Fruit fly (Drosophila melanogaster): ENCODE results near the gene tkv.
A peak's percentile ranks its signal among the peaks of the same experiment; 100 is the strongest.

tkv gene

dm6 chr2L:5245363-5245892 is 25.8 kb downstream of the tkv start (continued):
- TF ChIP-seq CG2120 (GFP tag; optimal IDR thresholded peaks at IDR 0.05) (no peak), lilli (GFP tag; optimal IDR thresholded peaks at IDR 0.05) (no peak), CG13123 (GFP tag; optimal IDR thresholded peaks at IDR 0.05) (no peak), ranshi (GFP tag; IDR thresholded peaks at IDR 0.05) (0 out of 2 replicates have a peak, but pooled peaks have one; percentile 34), tgo (GFP tag; IDR thresholded peaks at IDR 0.05) (no peak), dan (GFP tag; IDR thresholded peaks at IDR 0.05) (no peak), cg (GFP tag; optimal IDR thresholded peaks at IDR 0.05) (no peak), NC2β (GFP tag; optimal IDR thresholded peaks at IDR 0.05) (no peak), CTCF (GFP tag; optimal IDR thresholded peaks at IDR 0.05) (no peak), CG7987 (GFP tag; optimal IDR thresholded peaks at IDR 0.05) (no peak), CG4730 (GFP tag; IDR thresholded peaks at IDR 0.05) (no peak), Sox100B (GFP tag; optimal IDR thresholded peaks at IDR 0.05) (no peak), da (GFP tag; optimal IDR thresholded peaks at IDR 0.05) (peak; percentile 17), wor (GFP tag; IDR thresholded peaks at IDR 0.05) (no peak), fd64A (GFP tag; optimal IDR thresholded peaks at IDR 0.05) (no peak), CG8924 (tag; optimal IDR thresholded peaks at IDR 0.05) (peak; percentile 48), CG10267 (tag; optimal IDR thresholded peaks at IDR 0.05) (peak; percentile 44), chm (GFP tag; IDR thresholded peaks at IDR 0.05) (peak; percentile 61; the same call in 1 of the 2 replicates), CG2116 (GFP tag; optimal IDR thresholded peaks at IDR 0.05) (no peak), sob (GFP tag; IDR thresholded peaks at IDR 0.05) (no peak), kah (GFP tag; optimal IDR thresholded peaks at IDR 0.05) (peak; percentile 42), lbe (GFP tag; optimal IDR thresholded peaks at IDR 0.05) (no peak), ato (GFP tag; IDR thresholded peaks at IDR 0.05; ENCODE audit: partially characterized antibody) (no peak), tin (GFP tag; optimal IDR thresholded peaks at IDR 0.05) (peak; percentile 46), CG13775 (GFP tag; optimal IDR thresholded peaks at IDR 0.05) (no peak), CG2199 (GFP tag; IDR thresholded peaks at IDR 0.05) (peak; percentile 80; the same call in 2 of the 3 replicates), CG30431 (GFP tag; optimal IDR thresholded peaks at IDR 0.05) (peak; percentile 7), CG9727 (GFP tag; optimal IDR thresholded peaks at IDR 0.05) (peak; percentile 38), gsb-n (tag; optimal IDR thresholded peaks at IDR 0.05) (peak; percentile 87), Adf1 (GFP tag; IDR thresholded peaks at IDR 0.05) (no peak), Dad (GFP tag; optimal IDR thresholded peaks at IDR 0.05) (no peak), Dbx (GFP tag; IDR thresholded peaks at IDR 0.05) (no peak), Dll (GFP tag; IDR thresholded peaks at IDR 0.05; ENCODE audit: partially characterized antibody) (no peak), Dip2 (GFP tag; IDR thresholded peaks at IDR 0.05) (no peak), bsh (GFP tag; optimal IDR thresholded peaks at IDR 0.05) (peak in 1 of 2 experiments; percentile 69), CG6791 (GFP tag; IDR thresholded peaks at IDR 0.05; ENCODE audit: partially characterized antibody) (no peak), slbo (GFP tag; IDR thresholded peaks at IDR 0.05) (no peak), CG7271 (tag; optimal IDR thresholded peaks at IDR 0.05) (no peak), stwl (tag; optimal IDR thresholded peaks at IDR 0.05) (no peak), Ada2b (GFP tag; IDR thresholded peaks at IDR 0.05) (no peak), usp (GFP tag; optimal IDR thresholded peaks at IDR 0.05) (no peak), nerfin-1 (tag; optimal IDR thresholded peaks at IDR 0.05) (peak; percentile 35), phol (tag; optimal IDR thresholded peaks at IDR 0.05) (peak; percentile 43), lov (optimal IDR thresholded peaks at IDR 0.05) (no peak), lov (GFP tag; IDR thresholded peaks at IDR 0.05) (0 out of 3 replicates have a peak, but pooled peaks have one; percentile 43), fd3F (GFP tag; optimal IDR thresholded peaks at IDR 0.05) (no peak), CG8281 (tag; optimal IDR thresholded peaks at IDR 0.05) (peak; percentile 1), CG11398 (GFP tag; optimal IDR thresholded peaks at IDR 0.05) (no peak), Hr3 (GFP tag; optimal IDR thresholded peaks at IDR 0.05) (peak; percentile 26), Ets65A (GFP tag) (peak; percentile 94), CG33557 (GFP tag; optimal IDR thresholded peaks at IDR 0.05) (no peak), wdn (GFP tag; IDR thresholded peaks at IDR 0.05) (no peak)
